Fruit fly (Drosophila melanogaster) whole organism, embryonic: ENCODE measurements around the gene Fmr1.

Source experiments
- BEAF-32 ChIP-seq: fragments of 200-800 bp; sonication (Bioruptor generic); optimal IDR thresholded peaks from 3 replicates; lab custom pipeline; 2017; ENCODE audit warnings: missing biosample characterization, missing genetic modification characterization, mild to moderate bottlenecking, moderate library complexity, missing genetic modification reagents
- Bgb ChIP-seq: fragments of 200-800 bp; sonication (Bioruptor generic); IDR thresholded peaks from 2 replicates; pipeline ENCODE4 v1.3.6; 2022; ENCODE audit warnings: missing biosample characterization, missing genetic modification characterization; ENCODE audit not compliant: partially characterized antibody
- CG13287 ChIP-seq: fragments of 200-800 bp; sonication (Bioruptor generic); IDR thresholded peaks from 2 replicates; pipeline ENCODE4 v1.3.6; 2022; ENCODE audit warnings: missing biosample characterization, missing genetic modification characterization; ENCODE audit not compliant: partially characterized antibody
- CG14710 ChIP-seq: fragments of 200-800 bp; sonication (Bioruptor generic); optimal IDR thresholded peaks from 3 replicates; lab custom pipeline; 2019; ENCODE audit warnings: missing biosample characterization, mild to moderate bottlenecking, missing genetic modification characterization, moderate library complexity
- CG16813 ChIP-seq: fragments of 200-800 bp; sonication (Bioruptor generic); IDR thresholded peaks from 3 replicates; pipeline ENCODE4 v1.3.6; 2022; ENCODE audit warnings: missing biosample characterization, missing genetic modification characterization; ENCODE audit not compliant: partially characterized antibody
- CG2116 ChIP-seq: fragments of 200-800 bp; sonication (Bioruptor generic); optimal IDR thresholded peaks from 3 replicates; lab custom pipeline; 2018; ENCODE audit warnings: missing biosample characterization, mild to moderate bottlenecking, missing genetic modification characterization
- CG32772 ChIP-seq: fragments of 200-800 bp; sonication (Bioruptor generic); IDR thresholded peaks from 2 replicates; pipeline ENCODE4 v1.3.6; 2022; ENCODE audit warnings: missing biosample characterization, missing genetic modification characterization
- CG3726 ChIP-seq: fragments of 200-800 bp; sonication (Bioruptor generic); IDR thresholded peaks from 3 replicates; pipeline ENCODE4, ENCODE4 v1.3.6; 2022; ENCODE audit warnings: missing biosample characterization, missing genetic modification characterization
- CG4730 ChIP-seq: fragments of 200-800 bp; sonication (Bioruptor generic); IDR thresholded peaks from 2 replicates; pipeline ENCODE4 v1.3.6; 2022; ENCODE audit warnings: missing biosample characterization, missing genetic modification characterization
- CG8089 ChIP-seq: fragments of 200-800 bp; sonication (Bioruptor generic); optimal IDR thresholded peaks from 3 replicates; lab custom pipeline; 2016; ENCODE audit warnings: missing biosample characterization, missing genetic modification characterization
- CG9932 ChIP-seq: fragments of 200-800 bp; sonication (Bioruptor generic); IDR thresholded peaks from 2 replicates; pipeline ENCODE4 v1.3.6; 2022; ENCODE audit warnings: missing biosample characterization, missing genetic modification characterization
- CTCF ChIP-seq: fragments of 200-800 bp; sonication (Bioruptor generic); optimal IDR thresholded peaks from 2 replicates; lab custom pipeline; 2017; ENCODE audit warnings: missing biosample characterization, mild to moderate bottlenecking, missing genetic modification characterization, moderate library complexity
- Camta ChIP-seq: fragments of 200-800 bp; sonication (Bioruptor generic); optimal IDR thresholded peaks from 2 replicates; lab custom pipeline; 2016; ENCODE audit warnings: missing biosample characterization, missing genetic modification characterization
- D19A ChIP-seq: fragments of 200-800 bp; optimal IDR thresholded peaks from 3 replicates; lab custom pipeline; 2019; ENCODE audit warnings: missing biosample characterization, mild to moderate bottlenecking, missing genetic modification characterization, moderate library complexity
- Dbx ChIP-seq: fragments of 200-800 bp; sonication (Bioruptor generic); IDR thresholded peaks from 3 replicates; pipeline ENCODE4 v1.3.6; 2022; ENCODE audit warnings: missing biosample characterization, missing genetic modification characterization
- Deaf1 ChIP-seq: fragments of 200-800 bp; optimal IDR thresholded peaks from 3 replicates; lab custom pipeline; 2019; ENCODE audit warnings: missing biosample characterization, mild to moderate bottlenecking, missing genetic modification characterization, moderate library complexity
- Dll ChIP-seq: fragments of 200-800 bp; sonication (Bioruptor generic); IDR thresholded peaks from 4 replicates; pipeline ENCODE4 v1.3.6; 2022; ENCODE audit warnings: missing biosample characterization, missing genetic modification characterization; ENCODE audit not compliant: partially characterized antibody
- Doc3 ChIP-seq: fragments of 200-800 bp; sonication (Bioruptor generic); IDR thresholded peaks from 3 replicates; pipeline ENCODE4 v1.3.6; 2022; ENCODE audit warnings: missing biosample characterization, missing genetic modification characterization; ENCODE audit not compliant: partially characterized antibody
- Dp ChIP-seq: fragments of 200-800 bp; sonication (Bioruptor generic); optimal IDR thresholded peaks from 2 replicates; lab custom pipeline; 2018; ENCODE audit warnings: missing biosample characterization, mild to moderate bottlenecking, missing genetic modification characterization, moderate library complexity
- Dref ChIP-seq: fragments of 200-800 bp; sonication (Bioruptor generic); IDR thresholded peaks from 2 replicates; pipeline ENCODE4 v1.3.6; 2022; ENCODE audit warnings: missing biosample characterization, missing genetic modification characterization
- E2f2 ChIP-seq: fragments of 200-800 bp; sonication (Bioruptor generic); IDR thresholded peaks from 2 replicates; pipeline ENCODE4 v1.3.6; 2022; ENCODE audit warnings: missing biosample characterization, missing genetic modification characterization
- Hey ChIP-seq: fragments of 200-800 bp; sonication (Bioruptor generic); optimal IDR thresholded peaks from 3 replicates; lab custom pipeline; 2018; ENCODE audit warnings: missing biosample characterization, mild to moderate bottlenecking, missing genetic modification characterization
- Mes4 ChIP-seq: fragments of 200-800 bp; sonication (Bioruptor generic); optimal IDR thresholded peaks from 2 replicates; lab custom pipeline; 2016; ENCODE audit warnings: missing biosample characterization, missing genetic modification characterization
- Myb ChIP-seq: fragments of 200-800 bp; sonication (Bioruptor generic); optimal IDR thresholded peaks from 2 replicates; lab custom pipeline; 2016; ENCODE audit warnings: missing biosample characterization, missing genetic modification characterization
- NK7.1 ChIP-seq: fragments of 200-800 bp; sonication (Bioruptor generic); optimal IDR thresholded peaks from 3 replicates; lab custom pipeline; 2016; ENCODE audit warnings: missing biosample characterization, missing genetic modification characterization
- Nf-YC ChIP-seq: fragments of 200-800 bp; optimal IDR thresholded peaks from 3 replicates; lab custom pipeline; 2019; ENCODE audit warnings: missing biosample characterization, mild to moderate bottlenecking, missing genetic modification characterization, moderate library complexity
- PHDP ChIP-seq: fragments of 200-800 bp; sonication (Bioruptor generic); optimal IDR thresholded peaks from 3 replicates; lab custom pipeline; 2018; ENCODE audit warnings: missing biosample characterization, mild to moderate bottlenecking, missing genetic modification characterization, moderate library complexity
- Scr ChIP-seq: fragments of 200-800 bp; sonication (Bioruptor generic); IDR thresholded peaks from 2 replicates; pipeline ENCODE4 v1.3.6; 2022; ENCODE audit warnings: missing biosample characterization, missing genetic modification characterization; ENCODE audit not compliant: partially characterized antibody
- Side ChIP-seq: fragments of 200-800 bp; sonication (Bioruptor generic); optimal IDR thresholded peaks from 2 replicates; lab custom pipeline; 2016; ENCODE audit warnings: missing biosample characterization, missing genetic modification characterization
- Sry-δ ChIP-seq: fragments of 200-800 bp; sonication (Bioruptor generic); optimal IDR thresholded peaks from 2 replicates; lab custom pipeline; 2016; ENCODE audit warnings: missing biosample characterization, missing genetic modification characterization
- amos ChIP-seq: fragments of 200-800 bp; sonication (Bioruptor generic); IDR thresholded peaks from 2 replicates; pipeline ENCODE4 v1.3.6; 2022; ENCODE audit warnings: missing biosample characterization, missing genetic modification characterization; ENCODE audit not compliant: partially characterized antibody
- ash1 ChIP-seq: fragments of 200-800 bp; sonication (Bioruptor generic); optimal IDR thresholded peaks from 2 replicates; lab custom pipeline; 2018; ENCODE audit warnings: missing biosample characterization, mild to moderate bottlenecking, missing genetic modification characterization
- cad ChIP-seq: fragments of >200 bp; optimal IDR thresholded peaks from 2 replicates; lab custom pipeline; 2017; ENCODE audit warnings: missing biosample characterization, missing genetic modification characterization
- cg ChIP-seq: fragments of 200-800 bp; sonication (Bioruptor generic); optimal IDR thresholded peaks from 3 replicates; lab custom pipeline; 2019; ENCODE audit warnings: missing biosample characterization, mild to moderate bottlenecking, missing genetic modification characterization, moderate library complexity
- dmrt99B ChIP-seq: fragments of 200-800 bp; sonication (Bioruptor generic); optimal IDR thresholded peaks from 2 replicates; lab custom pipeline; 2018; ENCODE audit warnings: missing biosample characterization, mild to moderate bottlenecking, missing genetic modification characterization, moderate library complexity
- exex ChIP-seq: fragments of 200-800 bp; sonication (Bioruptor generic); optimal IDR thresholded peaks from 4 replicates; lab custom pipeline; 2018; ENCODE audit warnings: missing biosample characterization, mild to moderate bottlenecking, missing genetic modification characterization, moderate library complexity
- eyg ChIP-seq: fragments of 200-800 bp; sonication (Bioruptor generic); optimal IDR thresholded peaks from 3 replicates; lab custom pipeline; 2016; ENCODE audit warnings: missing biosample characterization, missing genetic modification characterization
- ftz-f1 ChIP-seq: fragments of 200-800 bp; sonication (Bioruptor generic); optimal IDR thresholded peaks from 2 replicates; lab custom pipeline; 2016; ENCODE audit warnings: missing biosample characterization, missing genetic modification characterization
- grn ChIP-seq: fragments of 200-800 bp; sonication (Bioruptor generic); optimal IDR thresholded peaks from 3 replicates; lab custom pipeline; 2017; ENCODE audit warnings: missing biosample characterization, missing genetic modification characterization
- nerfin-2 ChIP-seq: fragments of 200-800 bp; sonication (Bioruptor generic); IDR thresholded peaks from 2 replicates; pipeline ENCODE4 v1.3.6; 2022; ENCODE audit warnings: missing biosample characterization, missing genetic modification characterization; ENCODE audit not compliant: partially characterized antibody
- pan ChIP-seq, 4 experiments: fragments of >200 bp in 3 of 4; fragments of 200-800 bp in 1 of 4; sonication (Bioruptor generic) in 1 of 4; optimal IDR thresholded peaks in 3 of 4; IDR thresholded peaks in 1 of 4; 2 replicates each; pipeline versions ENCODE4 v1.3.6 to Lab custom; 2017 to 2022; ENCODE audit warnings: missing biosample characterization in 2 of 4, missing genetic modification characterization in 2 of 4, mixed read lengths in 1 of 4
- phol ChIP-seq: fragments of 200-800 bp; sonication (Bioruptor generic); optimal IDR thresholded peaks from 3 replicates; lab custom pipeline; 2018; ENCODE audit warnings: missing biosample characterization, mild to moderate bottlenecking, missing genetic modification characterization, moderate library complexity
- pzg ChIP-seq: fragments of 200-800 bp; sonication (Bioruptor generic); optimal IDR thresholded peaks from 3 replicates; lab custom pipeline; 2018; ENCODE audit warnings: missing biosample characterization, mild to moderate bottlenecking, missing genetic modification characterization, moderate library complexity
- ranshi ChIP-seq: fragments of 200-800 bp; sonication (Bioruptor generic); IDR thresholded peaks from 2 replicates; pipeline ENCODE4 v1.3.6; 2022; ENCODE audit warnings: missing biosample characterization, missing genetic modification characterization
- sens ChIP-seq: fragments of 200-800 bp; sonication (Bioruptor generic); peaks from one replicate; lab custom pipeline; 2016; ENCODE audit warnings: missing biosample characterization, missing genetic modification characterization
- stwl ChIP-seq: fragments of 200-800 bp; sonication (Bioruptor generic); optimal IDR thresholded peaks from 3 replicates; lab custom pipeline; 2018; ENCODE audit warnings: missing biosample characterization, mild to moderate bottlenecking, missing genetic modification characterization, moderate library complexity
- vvl ChIP-seq: fragments of 200-800 bp; sonication (Bioruptor generic); IDR thresholded peaks from 2 replicates; pipeline ENCODE4 v1.3.6; 2022; ENCODE audit warnings: missing biosample characterization, missing genetic modification characterization
- wdn ChIP-seq: fragments of 200-800 bp; sonication (Bioruptor generic); IDR thresholded peaks from 2 replicates; pipeline ENCODE4 v1.3.6; 2022; ENCODE audit warnings: missing biosample characterization, missing genetic modification characterization

Fmr1 gene

DNA sequence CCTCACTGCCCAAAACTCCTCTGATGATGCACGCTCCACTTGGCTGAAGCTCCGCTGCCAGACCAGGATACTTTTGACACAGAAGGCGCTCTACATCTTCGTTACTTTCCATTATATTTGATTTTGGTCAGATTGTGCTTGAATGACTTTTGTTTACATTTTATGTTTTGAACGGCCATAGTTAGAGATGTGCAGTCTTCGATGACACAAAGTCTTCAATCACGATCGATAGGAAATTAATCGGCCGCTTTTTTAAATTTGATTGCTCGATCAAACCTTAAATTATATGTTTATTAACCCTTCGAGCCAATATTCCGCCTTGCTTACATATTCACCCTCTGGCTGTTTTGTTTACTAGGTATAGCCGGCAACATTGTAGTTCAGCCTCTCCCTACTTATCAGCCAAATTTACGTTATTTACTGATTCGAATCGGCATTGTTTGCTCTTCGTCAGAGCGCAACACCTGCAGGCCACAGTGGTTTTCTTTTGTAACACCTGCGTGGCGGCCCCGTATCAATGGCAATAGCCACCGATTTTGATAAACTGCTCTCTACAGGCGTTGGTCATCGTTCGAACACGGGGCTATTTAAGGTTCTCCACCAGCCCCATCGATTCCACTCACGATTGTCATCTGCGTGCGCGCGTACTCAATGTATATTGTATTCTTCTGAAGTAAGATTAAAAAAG lies 57.1 kb downstream of the Fmr1 start, which contains the start of the genes Fancl and Npc2e:
Gene Fancl (minus strand): TSS at position 175 of the 688 bp plus-strand sequence.
Gene Npc2e (plus strand): TSS at position 638 of the 688 bp plus-strand sequence.
- no peak for TF ChIP-seq CG14710 (tag; lab: Kevin White, UChicago)
- no peak for TF ChIP-seq eyg (GFP tag; lab: Kevin White, UChicago)
- TF ChIP-seq cg (GFP tag; lab: Kevin White, UChicago), result no peak
- TF ChIP-seq E2f2 (GFP tag; lab: Robert Waterston, UW), result peak; percentile 92
- no peak for TF ChIP-seq pan (optimal IDR thresholded peaks at IDR 0.05; lab: Kevin White, UChicago)
- TF ChIP-seq pan (GFP tag; optimal IDR thresholded peaks at IDR 0.05 in 1 of 2, IDR thresholded peaks at IDR 0.05 in 1 of 2), result no peak
- TF ChIP-seq CG13287 (GFP tag; lab: Robert Waterston, UW), result peak; percentile 68
- peak; percentile 79 for TF ChIP-seq Sry-δ
- TF ChIP-seq Doc3, result 0 out of 3 replicates have a peak, but pooled peaks have one; percentile 42
- peak; percentile 30; the same call in 1 of the 2 replicates for TF ChIP-seq Bgb (GFP tag; lab: Robert Waterston, UW)
- no peak for TF ChIP-seq CG32772 (GFP tag; lab: Robert Waterston, UW)
- no peak for TF ChIP-seq CG9932 (GFP tag; lab: Robert Waterston, UW)
- peak; percentile 67; the same call in 3 of the 4 replicates for TF ChIP-seq Dll
- TF ChIP-seq ftz-f1 (GFP tag; lab: Kevin White, UChicago), result no peak
- no peak for TF ChIP-seq Side (GFP tag; lab: Kevin White, UChicago)
- TF ChIP-seq exex (tag; lab: Kevin White, UChicago), result peak; percentile 16
- TF ChIP-seq amos, result 0 out of 2 replicates have a peak, but pooled peaks have one; percentile 24
- no peak for TF ChIP-seq ash1
- peak; percentile 16 for TF ChIP-seq sens (GFP tag; lab: Kevin White, UChicago)
- peak; percentile 80 for TF ChIP-seq phol (tag; lab: Kevin White, UChicago)
- TF ChIP-seq Scr (GFP tag; lab: Robert Waterston, UW), result peak; percentile 46; the same call in 1 of the 2 replicates
- TF ChIP-seq wdn (GFP tag; lab: Robert Waterston, UW), result no peak
- TF ChIP-seq Camta (GFP tag; lab: Kevin White, UChicago), result no peak
- TF ChIP-seq Mes4 (GFP tag; lab: Kevin White, UChicago), result no peak
- TF ChIP-seq pzg (GFP tag; lab: Kevin White, UChicago), result peak; percentile 29
- TF ChIP-seq Hey, result peak; percentile 54
- TF ChIP-seq CTCF (GFP tag; lab: Kevin White, UChicago), result no peak
- peak; percentile 29 for TF ChIP-seq Myb (GFP tag; lab: Kevin White, UChicago)
- 0 out of 2 replicates have a peak, but pooled peaks have one; percentile 20 for TF ChIP-seq ranshi
- peak; percentile 35 for TF ChIP-seq CG2116 (GFP tag; lab: Kevin White, UChicago)
- TF ChIP-seq CG3726, result no peak
- TF ChIP-seq CG16813 (GFP tag; lab: Robert Waterston, UW), result peak; percentile 44; the same call in 1 of the 3 replicates
- TF ChIP-seq Dbx, result 0 out of 3 replicates have a peak, but pooled peaks have one; percentile 16
- no peak for TF ChIP-seq Nf-YC
- TF ChIP-seq CG8089 (GFP tag; lab: Kevin White, UChicago), result no peak
- TF ChIP-seq Dp (GFP tag; lab: Kevin White, UChicago), result peak; percentile 84
- TF ChIP-seq dmrt99B (tag; lab: Kevin White, UChicago), result no peak
- TF ChIP-seq NK7.1 (GFP tag; lab: Kevin White, UChicago), result no peak
- TF ChIP-seq vvl (GFP tag; lab: Robert Waterston, UW), result no peak
- peak; percentile 45 for TF ChIP-seq BEAF-32
- no peak for TF ChIP-seq cad (GFP tag; lab: Kevin White, UChicago)
- TF ChIP-seq Dref (GFP tag; lab: Robert Waterston, UW), result peak; percentile 69
- TF ChIP-seq nerfin-2 (GFP tag; lab: Robert Waterston, UW), result peak; percentile 46; the same call in 1 of the 2 replicates
- TF ChIP-seq grn (GFP tag; lab: Kevin White, UChicago), result peak; percentile 37
- peak; percentile 44 for TF ChIP-seq stwl (tag; lab: Kevin White, UChicago)
- no peak for TF ChIP-seq CG4730 (GFP tag; lab: Robert Waterston, UW)
- TF ChIP-seq PHDP (tag; lab: Kevin White, UChicago), result no peak
- no peak for TF ChIP-seq D19A
- TF ChIP-seq Deaf1, result no peak
